Fruit fly (Drosophila melanogaster): ENCODE data around the gene Arp6.

dm6 chrX:15766395-15766866, 29.5 kb upstream of the Arp6 start, which contains the start of gene CG8952:
- TF ChIP-seq cic (GFP tag; optimal IDR thresholded peaks at IDR 0.05): no peak
- no peak for TF ChIP-seq CG12768 (GFP tag; optimal IDR thresholded peaks at IDR 0.05)
